Fruit fly (Drosophila melanogaster) whole organism, embryonic: ENCODE data around the gene Cdk1.

ENCODE experiments used
- Abd-B ChIP-seq: fragments of 200-800 bp; sonication (Bioruptor generic); optimal IDR thresholded peaks from 2 replicates; lab custom pipeline; 2018; ENCODE audit warnings: missing biosample characterization, mild to moderate bottlenecking, missing genetic modification characterization, moderate library complexity
- BEAF-32 ChIP-seq: fragments of 200-800 bp; sonication (Bioruptor generic); optimal IDR thresholded peaks from 3 replicates; lab custom pipeline; 2017; ENCODE audit warnings: missing biosample characterization, missing genetic modification characterization, mild to moderate bottlenecking, moderate library complexity, missing genetic modification reagents
- Bgb ChIP-seq: fragments of 200-800 bp; sonication (Bioruptor generic); IDR thresholded peaks from 2 replicates; pipeline ENCODE4 v1.3.6; 2022; ENCODE audit warnings: missing biosample characterization, missing genetic modification characterization; ENCODE audit not compliant: partially characterized antibody
- CG10147 ChIP-seq: fragments of 200-800 bp; sonication (Bioruptor generic); optimal IDR thresholded peaks from 2 replicates; lab custom pipeline; 2019; ENCODE audit warnings: missing biosample characterization, mild to moderate bottlenecking, missing genetic modification characterization, moderate library complexity
- CG11247 ChIP-seq: fragments of 200-800 bp; sonication (Bioruptor generic); IDR thresholded peaks from 2 replicates; pipeline ENCODE4 v1.3.6; 2022; ENCODE audit warnings: missing biosample characterization, missing genetic modification characterization
- CG11560 ChIP-seq: fragments of 200-800 bp; sonication (Bioruptor generic); IDR thresholded peaks from 3 replicates; pipeline ENCODE4 v1.3.6; 2022; ENCODE audit warnings: missing biosample characterization, missing genetic modification characterization
- CG12071 ChIP-seq: fragments of 200-800 bp; sonication (Bioruptor generic); optimal IDR thresholded peaks from 3 replicates; lab custom pipeline; 2018; ENCODE audit warnings: missing biosample characterization, mild to moderate bottlenecking, missing genetic modification characterization
- CG12155 ChIP-seq: fragments of 200-800 bp; sonication (Bioruptor generic); optimal IDR thresholded peaks from 3 replicates; lab custom pipeline; 2016; ENCODE audit warnings: missing biosample characterization, missing genetic modification characterization
- CG12659 ChIP-seq: fragments of 200-800 bp; sonication (Bioruptor generic); optimal IDR thresholded peaks from 3 replicates; lab custom pipeline; 2017; ENCODE audit warnings: mild to moderate bottlenecking, missing biosample characterization, missing genetic modification reagents, missing genetic modification characterization
- CG13287 ChIP-seq: fragments of 200-800 bp; sonication (Bioruptor generic); IDR thresholded peaks from 2 replicates; pipeline ENCODE4 v1.3.6; 2022; ENCODE audit warnings: missing biosample characterization, missing genetic modification characterization; ENCODE audit not compliant: partially characterized antibody
- CG13424 ChIP-seq: fragments of 200-800 bp; sonication (Bioruptor generic); optimal IDR thresholded peaks from 2 replicates; lab custom pipeline; 2019; ENCODE audit warnings: missing biosample characterization, mild to moderate bottlenecking, missing genetic modification characterization, moderate library complexity
- CG13775 ChIP-seq: fragments of 200-800 bp; sonication (Bioruptor generic); optimal IDR thresholded peaks from 3 replicates; lab custom pipeline; 2017; ENCODE audit warnings: missing biosample characterization, mild to moderate bottlenecking, missing genetic modification characterization
- CG14014 ChIP-seq: fragments of 200-800 bp; sonication (Bioruptor generic); IDR thresholded peaks from 2 replicates; pipeline ENCODE4 v1.3.6; 2022; ENCODE audit warnings: missing biosample characterization, missing genetic modification characterization
- CG14860 ChIP-seq: fragments of 200-800 bp; sonication (Bioruptor generic); IDR thresholded peaks from 3 replicates; pipeline ENCODE4 v1.3.6; 2022; ENCODE audit warnings: missing biosample characterization, missing genetic modification characterization; ENCODE audit not compliant: partially characterized antibody
- CG15514 ChIP-seq: fragments of 200-800 bp; sonication (Bioruptor generic); optimal IDR thresholded peaks from 3 replicates; lab custom pipeline; 2017; ENCODE audit warnings: missing biosample characterization, missing genetic modification characterization, mild to moderate bottlenecking, moderate library complexity, missing genetic modification reagents
- CG15601 ChIP-seq: fragments of 200-800 bp; sonication (Bioruptor generic); optimal IDR thresholded peaks from 3 replicates; lab custom pipeline; 2019; ENCODE audit warnings: missing biosample characterization, mild to moderate bottlenecking, missing genetic modification characterization, moderate library complexity
- CG1603 ChIP-seq: fragments of 200-800 bp; sonication (Bioruptor generic); optimal IDR thresholded peaks from 2 replicates; lab custom pipeline; 2019; ENCODE audit warnings: missing biosample characterization, mild to moderate bottlenecking, missing genetic modification characterization, moderate library complexity
- CG2129 ChIP-seq: fragments of 200-800 bp; sonication (Bioruptor generic); IDR thresholded peaks from 2 replicates; pipeline ENCODE4 v1.3.6; 2022; ENCODE audit warnings: missing biosample characterization, missing genetic modification characterization; ENCODE audit not compliant: partially characterized antibody
- CG30403 ChIP-seq: fragments of 200-800 bp; sonication (Bioruptor generic); optimal IDR thresholded peaks from 3 replicates; lab custom pipeline; 2016; ENCODE audit warnings: missing biosample characterization, missing genetic modification characterization
- CG4328 ChIP-seq: fragments of 200-800 bp; sonication (Bioruptor generic); optimal IDR thresholded peaks from 3 replicates; lab custom pipeline; 2017; ENCODE audit warnings: missing biosample characterization, missing genetic modification reagents, missing genetic modification characterization
- CG7963 ChIP-seq: fragments of 200-800 bp; sonication (Bioruptor generic); IDR thresholded peaks from 3 replicates; pipeline ENCODE4 v1.3.6; 2022; ENCODE audit warnings: missing biosample characterization, missing genetic modification characterization; ENCODE audit not compliant: partially characterized antibody
- CG8089 ChIP-seq: fragments of 200-800 bp; sonication (Bioruptor generic); optimal IDR thresholded peaks from 3 replicates; lab custom pipeline; 2016; ENCODE audit warnings: missing biosample characterization, missing genetic modification characterization
- CG8478 ChIP-seq: fragments of >200 bp; optimal IDR thresholded peaks from 2 replicates; lab custom pipeline; 2018
- CG9727 ChIP-seq: fragments of 200-800 bp; sonication (Bioruptor generic); optimal IDR thresholded peaks from 3 replicates; lab custom pipeline; 2017; ENCODE audit warnings: missing biosample characterization, mild to moderate bottlenecking, missing genetic modification characterization
- CG9932 ChIP-seq: fragments of 200-800 bp; sonication (Bioruptor generic); IDR thresholded peaks from 2 replicates; pipeline ENCODE4 v1.3.6; 2022; ENCODE audit warnings: missing biosample characterization, missing genetic modification characterization
- CoRest ChIP-seq: fragments of 200-800 bp; sonication (Bioruptor generic); optimal IDR thresholded peaks from 3 replicates; lab custom pipeline; 2018; ENCODE audit warnings: missing biosample characterization, mild to moderate bottlenecking, missing genetic modification characterization, moderate library complexity
- Dref ChIP-seq: fragments of 200-800 bp; sonication (Bioruptor generic); IDR thresholded peaks from 2 replicates; pipeline ENCODE4 v1.3.6; 2022; ENCODE audit warnings: missing biosample characterization, missing genetic modification characterization
- Fer2 ChIP-seq: fragments of 200-800 bp; sonication (Bioruptor generic); optimal IDR thresholded peaks from 2 replicates; lab custom pipeline; 2018; ENCODE audit warnings: missing biosample characterization, mild to moderate bottlenecking, missing genetic modification characterization, moderate library complexity
- HLH4C ChIP-seq: fragments of 200-800 bp; sonication (Bioruptor generic); IDR thresholded peaks from 3 replicates; pipeline ENCODE4 v1.3.6; 2022; ENCODE audit warnings: missing biosample characterization, missing genetic modification characterization; ENCODE audit not compliant: partially characterized antibody
- Lhr ChIP-seq: fragments of 200-800 bp; sonication (Bioruptor generic); optimal IDR thresholded peaks from 3 replicates; lab custom pipeline; 2017; ENCODE audit warnings: mild to moderate bottlenecking, missing biosample characterization, missing genetic modification reagents, missing genetic modification characterization
- NC2β ChIP-seq: fragments of 200-800 bp; sonication (Bioruptor generic); optimal IDR thresholded peaks from 2 replicates; lab custom pipeline; 2016; ENCODE audit warnings: missing biosample characterization, missing genetic modification characterization
- Nf-YC ChIP-seq: fragments of 200-800 bp; optimal IDR thresholded peaks from 3 replicates; lab custom pipeline; 2019; ENCODE audit warnings: missing biosample characterization, mild to moderate bottlenecking, missing genetic modification characterization, moderate library complexity
- Oaz ChIP-seq: fragments of 200-800 bp; sonication (Bioruptor generic); IDR thresholded peaks from 2 replicates; pipeline ENCODE4 v1.3.6; 2022; ENCODE audit warnings: missing biosample characterization, missing genetic modification characterization
- Pdp1 ChIP-seq, 2 experiments: fragments of 200-800 bp; sonication (Bioruptor generic); optimal IDR thresholded peaks; 3 replicates each; lab custom pipeline; 2016; ENCODE audit warnings: missing biosample characterization in 2 of 2, missing genetic modification characterization in 2 of 2, mild to moderate bottlenecking in 1 of 2, moderate library complexity in 1 of 2
- Scr ChIP-seq: fragments of 200-800 bp; sonication (Bioruptor generic); IDR thresholded peaks from 2 replicates; pipeline ENCODE4 v1.3.6; 2022; ENCODE audit warnings: missing biosample characterization, missing genetic modification characterization; ENCODE audit not compliant: partially characterized antibody
- ase ChIP-seq: fragments of 200-800 bp; sonication (Bioruptor generic); IDR thresholded peaks from 3 replicates; pipeline ENCODE4 v1.3.6; 2022; ENCODE audit warnings: missing biosample characterization, missing genetic modification characterization
- dmrt11E ChIP-seq: fragments of 200-800 bp; sonication (Bioruptor generic); optimal IDR thresholded peaks from 3 replicates; lab custom pipeline; 2018; ENCODE audit warnings: missing biosample characterization, mild to moderate bottlenecking, missing genetic modification characterization, moderate library complexity
- fu2 ChIP-seq: fragments of 200-800 bp; sonication (Bioruptor generic); optimal IDR thresholded peaks from 2 replicates; lab custom pipeline; 2016; ENCODE audit warnings: missing biosample characterization, missing genetic modification characterization
- gcm ChIP-seq: fragments of 200-800 bp; sonication (Bioruptor generic); optimal IDR thresholded peaks from 2 replicates; lab custom pipeline; 2019; ENCODE audit warnings: missing biosample characterization, mild to moderate bottlenecking, missing genetic modification characterization, moderate library complexity
- insv ChIP-seq, 2 experiments: fragments of 200-800 bp; sonication (Bioruptor generic); optimal IDR thresholded peaks; 3 replicates each; lab custom pipeline; 2016 to 2018; ENCODE audit warnings: missing biosample characterization in 2 of 2, missing genetic modification characterization in 2 of 2
- jing ChIP-seq: fragments of 200-800 bp; sonication (Bioruptor generic); optimal IDR thresholded peaks from 2 replicates; lab custom pipeline; 2018; ENCODE audit warnings: missing biosample characterization, mild to moderate bottlenecking, missing genetic modification characterization
- maf-S ChIP-seq: fragments of 200-800 bp; sonication (Bioruptor generic); optimal IDR thresholded peaks from 2 replicates; lab custom pipeline; 2016; ENCODE audit warnings: missing biosample characterization, missing genetic modification characterization
- onecut ChIP-seq: fragments of 200-800 bp; sonication (Bioruptor generic); IDR thresholded peaks from 2 replicates; pipeline ENCODE4 v1.3.6; 2022; ENCODE audit warnings: missing biosample characterization, missing genetic modification characterization
- pb ChIP-seq: fragments of 200-800 bp; sonication (Bioruptor generic); optimal IDR thresholded peaks from 3 replicates; lab custom pipeline; 2016; ENCODE audit warnings: missing biosample characterization, missing genetic modification characterization
- pzg ChIP-seq: fragments of 200-800 bp; sonication (Bioruptor generic); optimal IDR thresholded peaks from 3 replicates; lab custom pipeline; 2018; ENCODE audit warnings: missing biosample characterization, mild to moderate bottlenecking, missing genetic modification characterization, moderate library complexity
- salm ChIP-seq: fragments of 200-800 bp; sonication (Bioruptor generic); optimal IDR thresholded peaks from 2 replicates; lab custom pipeline; 2018; ENCODE audit warnings: missing biosample characterization, mild to moderate bottlenecking, missing genetic modification characterization
- sim ChIP-seq: fragments of 200-800 bp; sonication (Bioruptor generic); IDR thresholded peaks from 2 replicates; pipeline ENCODE4 v1.3.6; 2022; ENCODE audit warnings: missing biosample characterization, missing genetic modification characterization
- sug ChIP-seq: fragments of 200-800 bp; optimal IDR thresholded peaks from 2 replicates; lab custom pipeline; 2019; ENCODE audit warnings: missing biosample characterization, mild to moderate bottlenecking, missing genetic modification characterization, moderate library complexity

The Cdk1 gene

dm6 chr2L:10362408-10363067, 23.5 kb downstream of the Cdk1 start, which contains the start of the genes Cand1 and pim (continued):
- TF ChIP-seq CG1603 (peak; percentile 91), CG2129 (GFP tag; lab: Robert Waterston, UW) (0 out of 2 replicates have a peak, but pooled peaks have one; percentile 16), CG12071 (GFP tag; lab: Kevin White, UChicago) (no peak), Oaz (GFP tag; lab: Robert Waterston, UW) (no peak), dmrt11E (tag; lab: Kevin White, UChicago) (peak; percentile 36), Lhr (GFP tag; lab: Kevin White, UChicago) (peak; percentile 53), CG4328 (GFP tag; lab: Kevin White, UChicago) (no peak), Bgb (GFP tag; lab: Robert Waterston, UW) (peak; percentile 65), CG9727 (GFP tag; lab: Kevin White, UChicago) (no peak), Scr (GFP tag; lab: Robert Waterston, UW) (peak; percentile 80), CG15601 (tag; lab: Kevin White, UChicago) (peak; percentile 62), CG7963 (GFP tag; lab: Robert Waterston, UW) (peak; percentile 36; the same call in 1 of the 3 replicates), NC2β (GFP tag; lab: Kevin White, UChicago) (no peak), CG10147 (peak; percentile 25), CG11247 (no peak), CG8089 (GFP tag; lab: Kevin White, UChicago) (no peak), sim (GFP tag; lab: Robert Waterston, UW) (no peak), fu2 (GFP tag; lab: Kevin White, UChicago) (no peak), jing (GFP tag; lab: Kevin White, UChicago) (no peak), sug (peak; percentile 33), pzg (peak; percentile 58), gcm (GFP tag; lab: Kevin White, UChicago) (no peak), CG14860 (GFP tag; lab: Robert Waterston, UW) (0 out of 3 replicates have a peak, but pooled peaks have one; percentile 12), CG13424 (tag; lab: Kevin White, UChicago) (peak; percentile 43), CG9932 (GFP tag; lab: Robert Waterston, UW) (peak; percentile 52; the same call in 1 of the 2 replicates), CG12155 (GFP tag; lab: Kevin White, UChicago) (peak; percentile 23), CG14014 (GFP tag; lab: Robert Waterston, UW) (no peak), Abd-B (GFP tag; lab: Kevin White, UChicago) (peak; percentile 36), CG30403 (GFP tag; lab: Kevin White, UChicago) (peak; percentile 3), pb (GFP tag; lab: Kevin White, UChicago) (no peak), Fer2 (no peak), Pdp1 (GFP tag; optimal IDR thresholded peaks at IDR 0.05; lab: Kevin White, UChicago) (no peak), CoRest (tag; lab: Kevin White, UChicago) (peak; percentile 59), HLH4C (peak; percentile 54; the same call in 1 of the 3 replicates), insv (GFP tag; optimal IDR thresholded peaks at IDR 0.05; lab: Kevin White, UChicago) (no peak), onecut (GFP tag; lab: Robert Waterston, UW) (no peak), CG13775 (GFP tag; lab: Kevin White, UChicago) (no peak), CG13287 (GFP tag; lab: Robert Waterston, UW) (peak; percentile 79), salm (tag; lab: Kevin White, UChicago) (no peak), Dref (GFP tag; lab: Robert Waterston, UW) (peak; percentile 42; the same call in 1 of the 2 replicates), CG11560 (tag; lab: Robert Waterston, UW) (no peak), maf-S (GFP tag; lab: Kevin White, UChicago) (no peak), CG8478 (lab: Kevin White, UChicago) (no peak), CG12659 (GFP tag; lab: Kevin White, UChicago) (peak; percentile 70), CG15514 (GFP tag; lab: Kevin White, UChicago) (peak; percentile 38), ase (GFP tag; lab: Robert Waterston, UW) (no peak), Nf-YC (tag; lab: Kevin White, UChicago) (peak; percentile 65), BEAF-32 (GFP tag; lab: Kevin White, UChicago) (peak; percentile 77)
